Fruit fly (Drosophila melanogaster) whole organism, embryonic: Measurements from ENCODE around the gene CG2021.
A peak's percentile ranks its signal among the peaks of the same experiment; 100 is the strongest.

Source experiments
- Abd-B ChIP-seq: fragments of 200-800 bp; sonication (Bioruptor generic); optimal IDR thresholded peaks from 2 replicates; lab custom pipeline; 2018; ENCODE audit warnings: missing biosample characterization, mild to moderate bottlenecking, missing genetic modification characterization, moderate library complexity
- BEAF-32 ChIP-seq: fragments of 200-800 bp; sonication (Bioruptor generic); optimal IDR thresholded peaks from 3 replicates; lab custom pipeline; 2017; ENCODE audit warnings: missing biosample characterization, missing genetic modification characterization, mild to moderate bottlenecking, moderate library complexity, missing genetic modification reagents
- Bgb ChIP-seq: fragments of 200-800 bp; sonication (Bioruptor generic); IDR thresholded peaks from 2 replicates; pipeline ENCODE4 v1.3.6; 2022; ENCODE audit warnings: missing biosample characterization, missing genetic modification characterization; ENCODE audit not compliant: partially characterized antibody
- CG10267 ChIP-seq: fragments of 200-800 bp; sonication (Bioruptor generic); optimal IDR thresholded peaks from 2 replicates; lab custom pipeline; 2018; ENCODE audit warnings: missing biosample characterization, mild to moderate bottlenecking, missing genetic modification characterization, moderate library complexity
- CG13296 ChIP-seq: fragments of 200-800 bp; sonication (Bioruptor generic); optimal IDR thresholded peaks from 3 replicates; lab custom pipeline; 2018; ENCODE audit warnings: missing biosample characterization, mild to moderate bottlenecking, missing genetic modification characterization
- CG13424 ChIP-seq: fragments of 200-800 bp; sonication (Bioruptor generic); optimal IDR thresholded peaks from 2 replicates; lab custom pipeline; 2019; ENCODE audit warnings: missing biosample characterization, mild to moderate bottlenecking, missing genetic modification characterization, moderate library complexity
- CG14860 ChIP-seq: fragments of 200-800 bp; sonication (Bioruptor generic); IDR thresholded peaks from 3 replicates; pipeline ENCODE4 v1.3.6; 2022; ENCODE audit warnings: missing biosample characterization, missing genetic modification characterization; ENCODE audit not compliant: partially characterized antibody
- CG1529 ChIP-seq: fragments of 200-800 bp; sonication (Bioruptor generic); optimal IDR thresholded peaks from 3 replicates; lab custom pipeline; 2018; ENCODE audit warnings: missing biosample characterization, missing genetic modification characterization
- CG15514 ChIP-seq: fragments of 200-800 bp; sonication (Bioruptor generic); optimal IDR thresholded peaks from 3 replicates; lab custom pipeline; 2017; ENCODE audit warnings: missing biosample characterization, missing genetic modification characterization, mild to moderate bottlenecking, moderate library complexity, missing genetic modification reagents
- CG15696 ChIP-seq: fragments of 200-800 bp; sonication (Bioruptor generic); optimal IDR thresholded peaks from 2 replicates; lab custom pipeline; 2019; ENCODE audit warnings: missing biosample characterization, mild to moderate bottlenecking, missing genetic modification characterization, moderate library complexity
- CG2199 ChIP-seq: fragments of 200-800 bp; sonication (Bioruptor generic); IDR thresholded peaks from 3 replicates; pipeline ENCODE4 v1.3.6; 2022; ENCODE audit warnings: missing biosample characterization, missing genetic modification characterization
- CG30020 ChIP-seq: fragments of 200-800 bp; optimal IDR thresholded peaks from 2 replicates; lab custom pipeline; 2019; ENCODE audit warnings: missing biosample characterization, mild to moderate bottlenecking, missing genetic modification characterization, moderate library complexity
- CG34376 ChIP-seq: fragments of 200-800 bp; sonication (Bioruptor generic); optimal IDR thresholded peaks from 2 replicates; lab custom pipeline; 2018; ENCODE audit warnings: missing biosample characterization, mild to moderate bottlenecking, missing genetic modification characterization
- CG7271 ChIP-seq: fragments of 200-800 bp; sonication (Bioruptor generic); optimal IDR thresholded peaks from 2 replicates; lab custom pipeline; 2018; ENCODE audit warnings: missing biosample characterization, mild to moderate bottlenecking, missing genetic modification characterization, moderate library complexity
- CG8089 ChIP-seq: fragments of 200-800 bp; sonication (Bioruptor generic); optimal IDR thresholded peaks from 3 replicates; lab custom pipeline; 2016; ENCODE audit warnings: missing biosample characterization, missing genetic modification characterization
- CG8281 ChIP-seq: fragments of 200-800 bp; sonication (Bioruptor generic); optimal IDR thresholded peaks from 2 replicates; lab custom pipeline; 2018; ENCODE audit warnings: missing biosample characterization, mild to moderate bottlenecking, missing genetic modification characterization, moderate library complexity
- CTCF ChIP-seq: fragments of 200-800 bp; sonication (Bioruptor generic); optimal IDR thresholded peaks from 2 replicates; lab custom pipeline; 2017; ENCODE audit warnings: missing biosample characterization, mild to moderate bottlenecking, missing genetic modification characterization, moderate library complexity
- CoRest ChIP-seq: fragments of 200-800 bp; sonication (Bioruptor generic); optimal IDR thresholded peaks from 3 replicates; lab custom pipeline; 2018; ENCODE audit warnings: missing biosample characterization, mild to moderate bottlenecking, missing genetic modification characterization, moderate library complexity
- Dll ChIP-seq: fragments of 200-800 bp; sonication (Bioruptor generic); IDR thresholded peaks from 4 replicates; pipeline ENCODE4 v1.3.6; 2022; ENCODE audit warnings: missing biosample characterization, missing genetic modification characterization; ENCODE audit not compliant: partially characterized antibody
- Drgx ChIP-seq: fragments of 200-800 bp; sonication (Bioruptor generic); IDR thresholded peaks from 2 replicates; pipeline ENCODE4 v1.3.6; 2022; ENCODE audit warnings: missing biosample characterization, missing genetic modification characterization
- Fer1 ChIP-seq: fragments of 200-800 bp; sonication (Bioruptor generic); optimal IDR thresholded peaks from 2 replicates; lab custom pipeline; 2017; ENCODE audit warnings: missing biosample characterization, mild to moderate bottlenecking, missing genetic modification characterization
- HmgZ ChIP-seq: fragments of 200-800 bp; sonication (Bioruptor generic); optimal IDR thresholded peaks from 2 replicates; lab custom pipeline; 2018; ENCODE audit warnings: missing biosample characterization, mild to moderate bottlenecking, missing genetic modification characterization
- Hsf ChIP-seq: fragments of 200-800 bp; sonication (Bioruptor generic); optimal IDR thresholded peaks from 3 replicates; lab custom pipeline; 2016; ENCODE audit warnings: missing biosample characterization, missing genetic modification characterization
- MBD-R2 ChIP-seq: fragments of 200-800 bp; sonication (Bioruptor generic); IDR thresholded peaks from 2 replicates; pipeline ENCODE4 v1.3.6; 2022; ENCODE audit warnings: missing biosample characterization, missing genetic modification characterization
- MESR4 ChIP-seq: fragments of 200-800 bp; sonication (Bioruptor generic); optimal IDR thresholded peaks from 2 replicates; lab custom pipeline; 2018; ENCODE audit warnings: missing biosample characterization, mild to moderate bottlenecking, missing genetic modification characterization, moderate library complexity
- Mes4 ChIP-seq: fragments of 200-800 bp; sonication (Bioruptor generic); optimal IDR thresholded peaks from 2 replicates; lab custom pipeline; 2016; ENCODE audit warnings: missing biosample characterization, missing genetic modification characterization
- Scr ChIP-seq: fragments of 200-800 bp; sonication (Bioruptor generic); IDR thresholded peaks from 2 replicates; pipeline ENCODE4 v1.3.6; 2022; ENCODE audit warnings: missing biosample characterization, missing genetic modification characterization; ENCODE audit not compliant: partially characterized antibody
- Side ChIP-seq: fragments of 200-800 bp; sonication (Bioruptor generic); optimal IDR thresholded peaks from 2 replicates; lab custom pipeline; 2016; ENCODE audit warnings: missing biosample characterization, missing genetic modification characterization
- Stat92E ChIP-seq, 3 experiments: fragments of >200 bp in 2 of 3; fragments of 200-800 bp in 1 of 3; sonication (Bioruptor generic) in 1 of 3; optimal IDR thresholded peaks; 2 replicates each; lab custom pipeline; 2017 to 2019; ENCODE audit warnings: missing biosample characterization in 3 of 3, missing genetic modification characterization in 3 of 3, mild to moderate bottlenecking in 1 of 3, moderate library complexity in 1 of 3
- YL-1 ChIP-seq: fragments of 200-800 bp; sonication (Bioruptor generic); optimal IDR thresholded peaks from 3 replicates; lab custom pipeline; 2017; ENCODE audit warnings: missing biosample characterization, mild to moderate bottlenecking, missing genetic modification characterization
- bcd ChIP-seq: fragments of 200-800 bp; sonication (Bioruptor generic); optimal IDR thresholded peaks from 2 replicates; lab custom pipeline; 2017; ENCODE audit warnings: missing biosample characterization, mild to moderate bottlenecking, missing genetic modification characterization
- dpn ChIP-seq, 2 experiments: fragments of 200-800 bp; sonication (Bioruptor generic); optimal IDR thresholded peaks; 3 replicates each; lab custom pipeline; 2016; ENCODE audit warnings: missing biosample characterization in 2 of 2, missing genetic modification characterization in 2 of 2
- knrl ChIP-seq: fragments of 200-800 bp; sonication (Bioruptor generic); IDR thresholded peaks from 3 replicates; pipeline ENCODE4 v1.3.6; 2022; ENCODE audit warnings: missing biosample characterization, missing genetic modification characterization; ENCODE audit not compliant: partially characterized antibody
- lola ChIP-seq, 3 experiments: fragments of >200 bp in 2 of 3; fragments of 200-800 bp in 1 of 3; sonication (Bioruptor generic) in 1 of 3; optimal IDR thresholded peaks; 2 replicates each; lab custom pipeline; 2017 to 2019; ENCODE audit warnings: missing biosample characterization in 3 of 3, missing genetic modification characterization in 3 of 3, mild to moderate bottlenecking in 1 of 3, moderate library complexity in 1 of 3
- nmo ChIP-seq: fragments of 200-800 bp; sonication (Bioruptor generic); optimal IDR thresholded peaks from 2 replicates; lab custom pipeline; 2018; ENCODE audit warnings: missing biosample characterization, mild to moderate bottlenecking, missing genetic modification characterization, moderate library complexity
- odd ChIP-seq: fragments of 200-800 bp; sonication (Bioruptor generic); optimal IDR thresholded peaks from 2 replicates; lab custom pipeline; 2017; ENCODE audit warnings: missing biosample characterization, mild to moderate bottlenecking, missing genetic modification characterization
- phol ChIP-seq: fragments of 200-800 bp; sonication (Bioruptor generic); optimal IDR thresholded peaks from 3 replicates; lab custom pipeline; 2018; ENCODE audit warnings: missing biosample characterization, mild to moderate bottlenecking, missing genetic modification characterization, moderate library complexity
- psq ChIP-seq: fragments of 200-800 bp; sonication (Bioruptor generic); optimal IDR thresholded peaks from 2 replicates; lab custom pipeline; 2017; ENCODE audit warnings: missing biosample characterization, missing genetic modification characterization
- sens ChIP-seq: fragments of 200-800 bp; sonication (Bioruptor generic); peaks from one replicate; lab custom pipeline; 2016; ENCODE audit warnings: missing biosample characterization, missing genetic modification characterization
- sima ChIP-seq: fragments of 200-800 bp; sonication (Bioruptor generic); optimal IDR thresholded peaks from 2 replicates; lab custom pipeline; 2016; ENCODE audit warnings: missing biosample characterization, missing genetic modification characterization
- tna ChIP-seq: fragments of 200-800 bp; sonication (Bioruptor generic); IDR thresholded peaks from 2 replicates; pipeline ENCODE4 v1.3.6; 2022; ENCODE audit warnings: missing biosample characterization, missing genetic modification characterization; ENCODE audit not compliant: partially characterized antibody
- vnd ChIP-seq: fragments of 200-800 bp; sonication (Bioruptor generic); IDR thresholded peaks from 3 replicates; pipeline ENCODE4 v1.3.6; 2022; ENCODE audit warnings: missing biosample characterization, missing genetic modification characterization; ENCODE audit not compliant: partially characterized antibody
- zen ChIP-seq: fragments of 200-800 bp; sonication (Bioruptor generic); optimal IDR thresholded peaks from 3 replicates; lab custom pipeline; 2018; ENCODE audit warnings: missing biosample characterization, mild to moderate bottlenecking, missing genetic modification characterization, moderate library complexity

Gene CG2021

DNA sequence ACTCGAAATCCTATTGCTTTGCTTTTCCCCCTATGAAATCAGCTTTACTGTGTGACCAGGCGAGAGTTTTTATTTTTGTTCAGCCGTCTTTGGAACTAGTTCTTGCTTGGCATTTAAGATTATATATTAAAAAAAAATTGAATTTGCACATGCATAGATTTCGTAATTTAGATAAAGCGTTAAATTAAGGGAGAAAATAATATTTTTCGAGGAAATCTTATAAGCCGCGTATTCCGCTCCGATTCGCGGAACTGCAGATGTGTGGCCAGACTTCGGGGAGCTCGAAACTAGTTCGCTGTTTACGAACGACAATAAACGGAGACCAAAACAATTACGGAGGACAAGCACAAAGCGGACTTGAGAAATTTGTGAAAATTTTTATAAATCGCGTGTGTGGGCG lies 25.6 kb upstream of the CG2021 start, which contains the start of the genes JTBR and CG42676 (continued):
- TF ChIP-seq Side (GFP tag; lab: Kevin White, UChicago) (peak; percentile 52), CG1529 (no peak), lola (GFP tag; optimal IDR thresholded peaks at IDR 0.05; lab: Kevin White, UChicago) (peak in 1 of 3 experiments; percentile 35), CoRest (tag; lab: Kevin White, UChicago) (peak; percentile 42), odd (GFP tag; lab: Kevin White, UChicago) (no peak), nmo (GFP tag; lab: Kevin White, UChicago) (peak; percentile 54), Mes4 (GFP tag; lab: Kevin White, UChicago) (no peak), YL-1 (peak; percentile 94), HmgZ (tag; lab: Kevin White, UChicago) (peak; percentile 28), CG13424 (tag; lab: Kevin White, UChicago) (peak; percentile 25), Dll (GFP tag; lab: Robert Waterston, UW) (peak; percentile 39; the same call in 1 of the 4 replicates), Stat92E (GFP tag; optimal IDR thresholded peaks at IDR 0.05; lab: Kevin White, UChicago) (peak in 1 of 3 experiments; percentile 21), psq (GFP tag; lab: Kevin White, UChicago) (peak; percentile 99), CG13296 (GFP tag; lab: Kevin White, UChicago) (no peak), phol (tag; lab: Kevin White, UChicago) (peak; percentile 49), CG10267 (tag; lab: Kevin White, UChicago) (peak; percentile 53), CG15514 (peak; percentile 100), BEAF-32 (GFP tag; lab: Kevin White, UChicago) (peak; percentile 34), CG30020 (tag; lab: Kevin White, UChicago) (peak; percentile 25), CG8281 (no peak), bcd (GFP tag; lab: Kevin White, UChicago) (no peak), Scr (GFP tag; lab: Robert Waterston, UW) (peak; percentile 52), Bgb (GFP tag; lab: Robert Waterston, UW) (peak; percentile 50), Drgx (GFP tag; lab: Robert Waterston, UW) (no peak), CG34376 (peak; percentile 29), vnd (GFP tag; lab: Robert Waterston, UW) (0 out of 3 replicates have a peak, but pooled peaks have one; percentile 28), dpn (GFP tag; optimal IDR thresholded peaks at IDR 0.05; lab: Kevin White, UChicago) (peak in 1 of 2 experiments; percentile 30), CG2199 (GFP tag; lab: Robert Waterston, UW) (no peak), tna (GFP tag; lab: Robert Waterston, UW) (no peak), knrl (GFP tag; lab: Robert Waterston, UW) (peak; percentile 71), MBD-R2 (GFP tag; lab: Robert Waterston, UW) (peak; percentile 82; the same call in 1 of the 2 replicates), CG7271 (tag; lab: Kevin White, UChicago) (no peak), CG8089 (GFP tag; lab: Kevin White, UChicago) (no peak), Hsf (GFP tag; lab: Kevin White, UChicago) (peak; percentile 5), Fer1 (GFP tag; lab: Kevin White, UChicago) (peak; percentile 35), sima (GFP tag; lab: Kevin White, UChicago) (no peak), MESR4 (GFP tag; lab: Kevin White, UChicago) (peak; percentile 16), CG14860 (GFP tag; lab: Robert Waterston, UW) (0 out of 3 replicates have a peak, but pooled peaks have one; percentile 7), CG15696 (peak; percentile 22), zen (tag; lab: Kevin White, UChicago) (peak; percentile 14), Abd-B (GFP tag; lab: Kevin White, UChicago) (peak; percentile 42), CTCF (GFP tag; lab: Kevin White, UChicago) (peak; percentile 14), sens (GFP tag; lab: Kevin White, UChicago) (peak; percentile 71)
